Fruit fly (Drosophila melanogaster) whole organism, prepupa: ENCODE data around the gene GABPI.
A peak's percentile ranks its signal among the peaks of the same experiment; 100 is the strongest.

ENCODE experiments used
- CG10669 ChIP-seq: fragments of 200-800 bp; sonication (Bioruptor generic); optimal IDR thresholded peaks from 3 replicates; lab custom pipeline; 2018; ENCODE audit warnings: missing biosample characterization, mild to moderate bottlenecking, missing genetic modification characterization, moderate library complexity
- CG11762 ChIP-seq: fragments of 200-800 bp; sonication (Bioruptor generic); optimal IDR thresholded peaks from 3 replicates; lab custom pipeline; 2016; ENCODE audit warnings: missing biosample characterization, missing genetic modification characterization; ENCODE audit not compliant: insufficient read depth
- CG11902 ChIP-seq: fragments of 200-800 bp; sonication (Bioruptor generic); optimal IDR thresholded peaks from 3 replicates; lab custom pipeline; 2016; ENCODE audit warnings: missing biosample characterization, missing genetic modification characterization
- CG15336 ChIP-seq: fragments of 200-800 bp; sonication (Bioruptor generic); IDR thresholded peaks from 2 replicates; pipeline ENCODE4 v1.3.6; 2022; ENCODE audit warnings: missing biosample characterization, missing genetic modification characterization
- CG1621 ChIP-seq: fragments of 200-800 bp; sonication (Bioruptor generic); optimal IDR thresholded peaks from 3 replicates; lab custom pipeline; 2018; ENCODE audit warnings: missing biosample characterization, mild to moderate bottlenecking, missing genetic modification characterization
- CG16779 ChIP-seq: fragments of 200-800 bp; sonication (Bioruptor generic); optimal IDR thresholded peaks from 3 replicates; lab custom pipeline; 2017; ENCODE audit warnings: missing biosample characterization, mild to moderate bottlenecking, missing genetic modification characterization
- CG3032 ChIP-seq: fragments of 200-800 bp; optimal IDR thresholded peaks from 2 replicates; lab custom pipeline; 2019; ENCODE audit warnings: missing biosample characterization, mild to moderate bottlenecking, missing genetic modification characterization, moderate library complexity
- CG31627 ChIP-seq: fragments of 200-800 bp; sonication (Bioruptor generic); optimal IDR thresholded peaks from 3 replicates; lab custom pipeline; 2016; ENCODE audit warnings: missing biosample characterization, missing genetic modification characterization
- CG32006 ChIP-seq: fragments of 200-800 bp; sonication (Bioruptor generic); optimal IDR thresholded peaks from 3 replicates; lab custom pipeline; 2017; ENCODE audit warnings: missing biosample characterization, mild to moderate bottlenecking, missing genetic modification characterization
- CG3919 ChIP-seq: fragments of 200-800 bp; sonication (Bioruptor generic); optimal IDR thresholded peaks from 3 replicates; lab custom pipeline; 2016; ENCODE audit warnings: missing biosample characterization, missing genetic modification characterization
- CG4318 ChIP-seq: fragments of 200-800 bp; sonication (Bioruptor generic); optimal IDR thresholded peaks from 3 replicates; lab custom pipeline; 2017; ENCODE audit warnings: missing biosample characterization, mild to moderate bottlenecking, missing genetic modification characterization
- CG6163 ChIP-seq: fragments of 200-800 bp; sonication (Bioruptor generic); IDR thresholded peaks from 3 replicates; pipeline ENCODE4 v1.3.6; 2022; ENCODE audit warnings: missing biosample characterization, missing genetic modification characterization
- CG6792 ChIP-seq: fragments of 200-800 bp; sonication (Bioruptor generic); optimal IDR thresholded peaks from 3 replicates; lab custom pipeline; 2016; ENCODE audit warnings: missing biosample characterization, missing genetic modification characterization
- CG6808 ChIP-seq: fragments of 200-800 bp; sonication (Bioruptor generic); optimal IDR thresholded peaks from 3 replicates; lab custom pipeline; 2017; ENCODE audit warnings: missing biosample characterization, missing genetic modification characterization, mild to moderate bottlenecking, moderate library complexity, missing genetic modification reagents
- CG6854 ChIP-seq: fragments of 200-800 bp; sonication (Bioruptor generic); optimal IDR thresholded peaks from 2 replicates; lab custom pipeline; 2017; ENCODE audit warnings: missing biosample characterization, mild to moderate bottlenecking, missing genetic modification characterization
- CG8119 ChIP-seq: fragments of 200-800 bp; sonication (Bioruptor generic); IDR thresholded peaks from 3 replicates; pipeline ENCODE4 v1.3.6; 2022; ENCODE audit warnings: missing biosample characterization, missing genetic modification characterization
- CG8319 ChIP-seq: fragments of 200-800 bp; sonication (Bioruptor generic); optimal IDR thresholded peaks from 3 replicates; lab custom pipeline; 2016; ENCODE audit warnings: missing biosample characterization, missing genetic modification characterization
- CG9139 ChIP-seq: fragments of 200-800 bp; sonication (Bioruptor generic); optimal IDR thresholded peaks from 3 replicates; lab custom pipeline; 2017; ENCODE audit warnings: missing biosample characterization, mild to moderate bottlenecking, missing genetic modification characterization
- Eip78C ChIP-seq: fragments of 200-800 bp; sonication (Bioruptor generic); peaks from one replicate; lab custom pipeline; 2016; ENCODE audit warnings: missing biosample characterization, missing genetic modification characterization
- Eip93F ChIP-seq: fragments of 200-800 bp; sonication (Bioruptor generic); optimal IDR thresholded peaks from 2 replicates; lab custom pipeline; 2016; ENCODE audit warnings: missing biosample characterization, mild to moderate bottlenecking, missing genetic modification characterization
- Ets21C ChIP-seq: fragments of 200-800 bp; sonication (Bioruptor generic); optimal IDR thresholded peaks from 3 replicates; lab custom pipeline; 2016; ENCODE audit warnings: missing biosample characterization, missing genetic modification characterization
- Hr39 ChIP-seq: fragments of 200-800 bp; sonication (Bioruptor generic); optimal IDR thresholded peaks from 2 replicates; lab custom pipeline; 2016; ENCODE audit warnings: missing biosample characterization, missing genetic modification characterization
- Hr4 ChIP-seq: fragments of 200-800 bp; sonication (Bioruptor generic); optimal IDR thresholded peaks from 3 replicates; lab custom pipeline; 2016; ENCODE audit warnings: missing biosample characterization, missing genetic modification characterization
- Lpt ChIP-seq: fragments of 200-800 bp; sonication (Bioruptor generic); optimal IDR thresholded peaks from 3 replicates; lab custom pipeline; 2016; ENCODE audit warnings: missing biosample characterization, missing genetic modification characterization
- Met ChIP-seq: fragments of 200-800 bp; sonication (Bioruptor generic); optimal IDR thresholded peaks from 3 replicates; lab custom pipeline; 2016; ENCODE audit warnings: missing biosample characterization, missing genetic modification characterization
- OdsH ChIP-seq: fragments of 200-800 bp; sonication (Bioruptor generic); optimal IDR thresholded peaks from 3 replicates; lab custom pipeline; 2016; ENCODE audit warnings: missing biosample characterization, missing genetic modification characterization
- Sox102F ChIP-seq: fragments of 200-800 bp; sonication (Bioruptor generic); optimal IDR thresholded peaks from 2 replicates; lab custom pipeline; 2016; ENCODE audit warnings: missing biosample characterization, mild to moderate bottlenecking, missing genetic modification characterization
- Sox14 ChIP-seq: fragments of 200-800 bp; sonication (Bioruptor generic); optimal IDR thresholded peaks from 3 replicates; lab custom pipeline; 2016; ENCODE audit warnings: missing biosample characterization, missing genetic modification characterization
- Sox15 ChIP-seq: fragments of 200-800 bp; sonication (Bioruptor generic); optimal IDR thresholded peaks from 3 replicates; lab custom pipeline; 2016; ENCODE audit warnings: missing biosample characterization, missing genetic modification characterization
- achi ChIP-seq: fragments of 200-800 bp; sonication (Bioruptor generic); optimal IDR thresholded peaks from 3 replicates; lab custom pipeline; 2016; ENCODE audit warnings: missing biosample characterization, missing genetic modification characterization
- dsx ChIP-seq: fragments of 200-800 bp; optimal IDR thresholded peaks from 3 replicates; lab custom pipeline; 2019; ENCODE audit warnings: missing biosample characterization, mild to moderate bottlenecking, missing genetic modification characterization, moderate library complexity; ENCODE audit not compliant: poor library complexity, severe bottlenecking
- eg ChIP-seq: fragments of 200-800 bp; sonication (Bioruptor generic); IDR thresholded peaks from 3 replicates; pipeline ENCODE4 v1.3.6; 2022; ENCODE audit warnings: missing biosample characterization, missing genetic modification characterization
- esn ChIP-seq: fragments of 200-800 bp; sonication (Bioruptor generic); optimal IDR thresholded peaks from 2 replicates; lab custom pipeline; 2016; ENCODE audit warnings: missing biosample characterization, mild to moderate bottlenecking, missing genetic modification characterization, moderate library complexity
- fd59A ChIP-seq: fragments of 200-800 bp; sonication (Bioruptor generic); optimal IDR thresholded peaks from 2 replicates; lab custom pipeline; 2017; ENCODE audit warnings: missing biosample characterization, mild to moderate bottlenecking, missing genetic modification characterization, missing genetic modification reagents
- fd85E ChIP-seq: fragments of 200-800 bp; sonication (Bioruptor generic); optimal IDR thresholded peaks from 3 replicates; lab custom pipeline; 2016; ENCODE audit warnings: missing biosample characterization, missing genetic modification characterization
- fkh ChIP-seq: fragments of 200-800 bp; sonication (Bioruptor generic); optimal IDR thresholded peaks from 3 replicates; lab custom pipeline; 2017; ENCODE audit warnings: missing biosample characterization, mild to moderate bottlenecking, missing genetic modification characterization, moderate library complexity
- lz ChIP-seq: fragments of 200-800 bp; sonication (Bioruptor generic); optimal IDR thresholded peaks from 3 replicates; lab custom pipeline; 2016; ENCODE audit warnings: missing biosample characterization, missing genetic modification characterization
- net ChIP-seq: fragments of 200-800 bp; sonication (Bioruptor generic); optimal IDR thresholded peaks from 3 replicates; lab custom pipeline; 2016; ENCODE audit warnings: missing biosample characterization, missing genetic modification characterization
- pdm3 ChIP-seq: fragments of 200-800 bp; sonication (Bioruptor generic); optimal IDR thresholded peaks from 3 replicates; lab custom pipeline; 2016; ENCODE audit warnings: missing biosample characterization, missing genetic modification characterization
- salr ChIP-seq, 2 experiments: fragments of 200-800 bp; sonication (Bioruptor generic); optimal IDR thresholded peaks; 3 replicates each; lab custom pipeline; 2016 to 2018; ENCODE audit warnings: missing biosample characterization in 2 of 2, missing genetic modification characterization in 2 of 2, mild to moderate bottlenecking in 1 of 2
- spab ChIP-seq: fragments of 200-800 bp; sonication (Bioruptor generic); optimal IDR thresholded peaks from 2 replicates; lab custom pipeline; 2017; ENCODE audit warnings: missing biosample characterization, mild to moderate bottlenecking, missing genetic modification characterization, missing genetic modification reagents
- ss ChIP-seq, 2 experiments: fragments of 200-800 bp; sonication (Bioruptor generic); optimal IDR thresholded peaks; 2 replicates in 1 of 2; 3 replicates in 1 of 2; lab custom pipeline; 2017 to 2018; ENCODE audit warnings: mild to moderate bottlenecking in 2 of 2, missing biosample characterization in 2 of 2, missing genetic modification characterization in 2 of 2, moderate library complexity in 1 of 2
- svp ChIP-seq: fragments of 200-800 bp; sonication (Bioruptor generic); peaks from one replicate; lab custom pipeline; 2016; ENCODE audit warnings: missing biosample characterization, missing genetic modification characterization
- topi ChIP-seq: fragments of 200-800 bp; sonication (Bioruptor generic); optimal IDR thresholded peaks from 3 replicates; lab custom pipeline; 2016; ENCODE audit warnings: missing biosample characterization, missing genetic modification characterization
- vri ChIP-seq: fragments of 200-800 bp; sonication (Bioruptor generic); optimal IDR thresholded peaks from 3 replicates; lab custom pipeline; 2016; ENCODE audit warnings: missing biosample characterization, mild to moderate bottlenecking, missing genetic modification characterization

GABPI gene

DNA sequence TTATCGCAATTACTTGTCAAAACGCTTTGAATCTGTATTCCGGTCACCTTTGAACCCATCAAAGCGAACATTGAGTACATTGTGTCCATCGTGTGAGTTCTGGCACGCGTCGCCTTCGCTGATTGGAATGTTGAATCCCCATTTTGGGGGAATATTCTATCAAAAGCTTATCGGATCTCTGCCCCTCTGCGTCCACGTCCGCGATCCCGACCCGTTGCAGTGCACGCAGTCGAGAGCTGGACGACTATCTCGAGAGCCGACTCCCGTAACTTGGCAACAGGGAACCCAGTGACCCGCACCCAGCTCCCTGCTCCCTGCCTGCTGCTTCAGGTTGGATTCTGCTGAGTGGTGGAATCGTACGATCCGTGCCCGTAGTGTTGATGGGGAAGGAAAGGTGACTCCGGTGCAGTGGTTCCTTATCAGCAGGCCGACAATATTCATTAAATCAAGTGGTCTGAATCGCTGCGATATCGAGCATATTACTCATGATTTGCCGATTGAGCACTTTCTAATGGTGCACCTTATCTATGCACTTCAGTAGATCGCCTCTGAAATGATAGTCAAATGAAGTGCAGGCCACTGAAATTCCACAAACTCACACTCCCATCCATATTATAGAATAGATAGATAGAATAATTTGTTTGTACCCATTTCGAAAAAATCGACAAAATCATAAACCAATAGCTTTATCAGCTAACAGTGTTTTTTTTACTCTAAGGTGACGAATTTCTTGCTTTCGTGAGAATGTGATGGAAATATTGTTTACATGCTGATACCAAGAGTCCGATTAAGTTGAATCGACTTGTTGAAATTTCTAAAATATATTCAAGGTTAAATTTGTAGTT is 14.5 kb downstream of the GABPI start:
- peak; percentile 35 for TF ChIP-seq fkh (GFP tag; lab: Kevin White, UChicago)
- TF ChIP-seq vri (GFP tag; lab: Kevin White, UChicago), result peak; percentile 39
- TF ChIP-seq svp (GFP tag; lab: Kevin White, UChicago), result peak; percentile 96
- no peak for TF ChIP-seq CG11762 (GFP tag; lab: Kevin White, UChicago)

DNA sequence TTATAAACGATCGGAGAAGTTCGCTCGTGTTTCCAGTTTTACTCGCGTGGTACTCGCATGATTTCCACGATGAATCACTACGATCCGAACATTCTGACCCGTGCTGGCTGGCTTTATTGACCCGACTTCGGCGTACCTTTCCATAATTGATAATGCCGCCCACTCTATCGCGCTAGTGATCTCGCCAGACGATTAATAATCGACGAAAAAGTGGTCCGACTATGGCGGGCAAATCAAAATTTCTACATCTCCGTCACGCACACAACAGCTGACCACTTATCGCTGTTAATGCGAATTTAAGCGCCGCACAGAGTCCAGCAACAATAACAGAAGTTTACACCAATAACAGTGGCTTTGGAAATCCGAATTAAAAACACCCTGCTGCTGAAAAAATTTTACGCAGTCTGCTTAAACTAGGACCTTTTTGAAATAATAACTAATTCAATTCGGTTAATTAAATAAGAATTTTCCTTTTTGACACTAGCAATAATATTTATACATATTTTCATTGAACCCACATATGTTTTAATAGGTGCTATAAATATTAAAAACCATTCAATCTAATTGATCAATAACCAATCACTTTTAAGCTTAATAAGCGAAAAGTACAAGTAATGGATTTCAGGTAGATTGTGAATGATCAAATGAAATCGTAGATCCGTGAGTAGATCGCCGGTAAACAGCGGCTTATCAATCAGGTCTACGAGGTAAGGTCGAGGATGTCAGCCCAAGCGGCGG is 25.5 kb downstream of the GABPI start:
- TF ChIP-seq Met (GFP tag; lab: Kevin White, UChicago) (peak; percentile 75), CG16779 (no peak), net (GFP tag; lab: Kevin White, UChicago) (peak; percentile 48), CG6163 (GFP tag; lab: Robert Waterston, UW) (no peak), fd85E (GFP tag; lab: Kevin White, UChicago) (no peak), CG10669 (GFP tag; lab: Kevin White, UChicago) (peak; percentile 50), CG9139 (GFP tag; lab: Kevin White, UChicago) (no peak), Sox14 (GFP tag; lab: Kevin White, UChicago) (peak; percentile 46), svp (GFP tag; lab: Kevin White, UChicago) (peak; percentile 98), Sox15 (GFP tag; lab: Kevin White, UChicago) (peak; percentile 38), CG4318 (GFP tag; lab: Kevin White, UChicago) (peak; percentile 36), achi (GFP tag; lab: Kevin White, UChicago) (peak; percentile 58), Sox102F (GFP tag; lab: Kevin White, UChicago) (peak; percentile 48), CG31627 (GFP tag; lab: Kevin White, UChicago) (peak; percentile 59), CG32006 (GFP tag; lab: Kevin White, UChicago) (peak; percentile 79), Lpt (peak; percentile 11), CG11762 (GFP tag; lab: Kevin White, UChicago) (peak; percentile 23), salr (GFP tag; optimal IDR thresholded peaks at IDR 0.05; lab: Kevin White, UChicago) (peak in 1 of 2 experiments; percentile 73), pdm3 (GFP tag; lab: Kevin White, UChicago) (peak; percentile 68), spab (GFP tag; lab: Kevin White, UChicago) (peak; percentile 63), Eip93F (GFP tag; lab: Kevin White, UChicago) (no peak), topi (GFP tag; lab: Kevin White, UChicago) (peak; percentile 69), CG1621 (tag; lab: Kevin White, UChicago) (no peak), Eip78C (GFP tag; lab: Kevin White, UChicago) (peak; percentile 94), CG8119 (GFP tag; lab: Robert Waterston, UW) (0 out of 3 replicates have a peak, but pooled peaks have one; percentile 22), esn (GFP tag; lab: Kevin White, UChicago) (peak; percentile 81), ss (GFP tag; optimal IDR thresholded peaks at IDR 0.05; lab: Kevin White, UChicago) (peak in 1 of 2 experiments; percentile 55), Hr4 (peak; percentile 73), lz (GFP tag; lab: Kevin White, UChicago) (peak; percentile 71), Ets21C (peak; percentile 56), fd59A (peak; percentile 50), Hr39 (GFP tag; lab: Kevin White, UChicago) (peak; percentile 67), OdsH (GFP tag; lab: Kevin White, UChicago) (peak; percentile 63), eg (no peak), CG6854 (GFP tag; lab: Kevin White, UChicago) (peak; percentile 17), CG3919 (GFP tag; lab: Kevin White, UChicago) (peak; percentile 49), CG8319 (GFP tag; lab: Kevin White, UChicago) (no peak), CG15336 (GFP tag; lab: Robert Waterston, UW) (no peak), CG6792 (peak; percentile 54), vri (GFP tag; lab: Kevin White, UChicago) (peak; percentile 46), CG3032 (tag; lab: Kevin White, UChicago) (no peak), CG6808 (GFP tag; lab: Kevin White, UChicago) (peak; percentile 53), CG11902 (GFP tag; lab: Kevin White, UChicago) (peak; percentile 46), dsx (GFP tag; lab: Kevin White, UChicago) (no peak)
